Worm (Caenorhabditis elegans) whole organism, L1 larva: ENCODE results near the gene T23E7.2.

Source experiments
- C04F5.9 ChIP-seq: sonication (generic microtip); optimal IDR thresholded peaks from 2 replicates; lab custom pipeline; 2016; ENCODE audit warnings: missing genetic modification characterization, missing compliant biosample characterization
- C16A3.4 ChIP-seq: fragments of 150-350 bp; optimal IDR thresholded peaks from 2 replicates; lab custom pipeline; 2014; ENCODE audit warnings: missing biosample characterization, missing genetic modification characterization
- aha-1 ChIP-seq: fragments of 150-350 bp; optimal IDR thresholded peaks from 2 replicates; lab custom pipeline; 2014; ENCODE audit warnings: missing biosample characterization, missing genetic modification characterization
- alr-1 ChIP-seq: fragments of 200-800 bp; sonication (Bioruptor generic); optimal IDR thresholded peaks from 2 replicates; lab custom pipeline; 2018; ENCODE audit warnings: borderline replicate concordance, mild to moderate bottlenecking, missing genetic modification characterization, missing compliant biosample characterization
- aly-2 ChIP-seq: fragments of 150-350 bp; optimal IDR thresholded peaks from 2 replicates; lab custom pipeline; 2014; ENCODE audit warnings: missing biosample characterization, missing genetic modification characterization
- blmp-1 ChIP-seq: fragments of 150-350 bp; optimal IDR thresholded peaks from 2 replicates; lab custom pipeline; 2014; ENCODE audit warnings: missing biosample characterization, missing genetic modification characterization
- ceh-8 ChIP-seq: fragments of 200-800 bp; sonication (Bioruptor generic); optimal IDR thresholded peaks from 2 replicates; lab custom pipeline; 2018; ENCODE audit warnings: mild to moderate bottlenecking, missing genetic modification characterization, moderate library complexity, missing compliant biosample characterization
- ceh-82 ChIP-seq, 3 experiments: fragments of 150-350 bp in 1 of 3; sonication (generic microtip) in 2 of 3; optimal IDR thresholded peaks; 2 replicates each; lab custom pipeline; 2014 to 2017; ENCODE audit warnings: missing biosample characterization in 3 of 3, missing genetic modification characterization in 3 of 3
- ceh-88 ChIP-seq: fragments of 200-800 bp; sonication (Bioruptor generic); IDR thresholded peaks from 2 replicates; pipeline ENCODE4 v1.3.6; 2022; ENCODE audit warnings: missing genetic modification characterization, missing compliant biosample characterization
- dpl-1 ChIP-seq, 3 experiments: fragments of 150-350 bp in 2 of 3; sonication (generic microtip) in 1 of 3; optimal IDR thresholded peaks; 2 replicates each; lab custom pipeline; 2014 to 2017; ENCODE audit warnings: missing biosample characterization in 3 of 3, missing genetic modification characterization in 3 of 3, missing genetic modification reagents in 3 of 3
- dsc-1 ChIP-seq: sonication (generic microtip); optimal IDR thresholded peaks from 2 replicates; lab custom pipeline; 2016; ENCODE audit warnings: mild to moderate bottlenecking, missing genetic modification characterization, missing compliant biosample characterization
- efl-1 ChIP-seq, 4 experiments: fragments of 150-350 bp; optimal IDR thresholded peaks in 3 of 4; peaks in 1 of 4; 1 replicate in 1 of 4; 2 replicates in 3 of 4; lab custom pipeline; 2014; ENCODE audit warnings: missing biosample characterization in 2 of 4, missing genetic modification characterization in 2 of 4, missing genetic modification reagents in 2 of 4
- egl-13 ChIP-seq: sonication (generic microtip); optimal IDR thresholded peaks from 2 replicates; lab custom pipeline; 2016; ENCODE audit warnings: missing genotype, missing genetic modification reagents, missing genetic modification characterization, missing compliant biosample characterization
- egl-27 ChIP-seq, 2 experiments: fragments of 150-350 bp in 1 of 2; sonication (generic microtip); optimal IDR thresholded peaks; 3 replicates each; lab custom pipeline; 2017 to 2018; ENCODE audit warnings: missing biosample characterization in 2 of 2, missing genetic modification characterization in 2 of 2, missing genetic modification reagents in 2 of 2
- elt-2 ChIP-seq: sonication (generic microtip); optimal IDR thresholded peaks from 2 replicates; lab custom pipeline; 2016; ENCODE audit warnings: missing genetic modification characterization, mild to moderate bottlenecking, inconsistent platforms, missing compliant biosample characterization, missing genetic modification reagents
- elt-3 ChIP-seq, 6 experiments: fragments of 150-350 bp in 1 of 6; sonication (generic microtip); optimal IDR thresholded peaks; 2 replicates each; lab custom pipeline; 2017 to 2018; ENCODE audit warnings: missing biosample characterization in 6 of 6, missing genetic modification characterization in 6 of 6, inconsistent platforms in 1 of 6
- ets-5 ChIP-seq: fragments of 200-800 bp; sonication (Bioruptor generic); IDR thresholded peaks from 2 replicates; pipeline ENCODE4 v1.3.6; 2022; ENCODE audit warnings: missing genetic modification characterization, missing compliant biosample characterization
- fkh-10 ChIP-seq: sonication (generic microtip); optimal IDR thresholded peaks from 2 replicates; lab custom pipeline; 2017; ENCODE audit warnings: missing biosample characterization, missing genetic modification reagents, missing genetic modification characterization
- fkh-4 ChIP-seq: sonication (generic microtip); optimal IDR thresholded peaks from 2 replicates; lab custom pipeline; 2016; ENCODE audit warnings: missing compliant biosample characterization, missing genetic modification characterization, borderline replicate concordance
- fos-1 ChIP-seq: fragments of 150-350 bp; optimal IDR thresholded peaks from 2 replicates; lab custom pipeline; 2014; ENCODE audit warnings: missing biosample characterization, missing genetic modification characterization
- grh-1 ChIP-seq: fragments of 200-800 bp; sonication (Bioruptor generic); IDR thresholded peaks from 2 replicates; pipeline ENCODE4 v1.3.6; 2022; ENCODE audit warnings: missing genetic modification reagents, missing genetic modification characterization, missing compliant biosample characterization
- hpl-2 ChIP-seq: fragments of 150-350 bp; optimal IDR thresholded peaks from 2 replicates; lab custom pipeline; 2014; ENCODE audit warnings: missing biosample characterization, missing genetic modification reagents, missing genetic modification characterization
- irx-1 ChIP-seq: sonication (generic microtip); optimal IDR thresholded peaks from 2 replicates; lab custom pipeline; 2016; ENCODE audit warnings: missing genetic modification characterization, missing compliant biosample characterization
- jun-1 ChIP-seq: fragments of 150-350 bp; optimal IDR thresholded peaks from 2 replicates; lab custom pipeline; 2014; ENCODE audit warnings: missing biosample characterization, missing genetic modification reagents, missing genetic modification characterization
- lin-13 ChIP-seq: fragments of 150-350 bp; optimal IDR thresholded peaks from 2 replicates; lab custom pipeline; 2014; ENCODE audit warnings: missing biosample characterization, missing genetic modification reagents, missing genetic modification characterization
- lin-14 ChIP-seq: fragments of 200-800 bp; sonication (Bioruptor generic); optimal IDR thresholded peaks from 2 replicates; lab custom pipeline; 2018; ENCODE audit warnings: mild to moderate bottlenecking, missing genetic modification characterization, moderate library complexity, missing compliant biosample characterization
- lin-15B ChIP-seq: fragments of 150-350 bp; sonication (generic microtip); optimal IDR thresholded peaks from 3 replicates; lab custom pipeline; 2014; ENCODE audit warnings: missing biosample characterization, missing genetic modification characterization
- lin-39 ChIP-seq: fragments of 150-350 bp; optimal IDR thresholded peaks from 2 replicates; lab custom pipeline; 2014; ENCODE audit warnings: missing biosample characterization, missing genetic modification reagents, missing genetic modification characterization
- lir-3 ChIP-seq: sonication (generic microtip); optimal IDR thresholded peaks from 2 replicates; lab custom pipeline; 2016; ENCODE audit warnings: mild to moderate bottlenecking, missing genetic modification characterization, moderate library complexity, missing compliant biosample characterization; ENCODE audit not compliant: poor library complexity
- lsy-2 ChIP-seq, 2 experiments: fragments of 150-350 bp; optimal IDR thresholded peaks; 2 replicates each; lab custom pipeline; 2014; ENCODE audit warnings: missing biosample characterization in 2 of 2, missing genetic modification characterization in 2 of 2
- mab-9 ChIP-seq: fragments of 200-800 bp; sonication (Bioruptor generic); IDR thresholded peaks from 2 replicates; pipeline ENCODE4 v1.3.6; 2022; ENCODE audit warnings: missing genetic modification reagents, missing genetic modification characterization, missing compliant biosample characterization
- mdl-1 ChIP-seq, 2 experiments: fragments of 150-350 bp; optimal IDR thresholded peaks; 2 replicates each; lab custom pipeline; 2014 to 2017; ENCODE audit warnings: missing biosample characterization in 2 of 2, missing genetic modification characterization in 2 of 2, inconsistent platforms in 1 of 2
- mef-2 ChIP-seq: fragments of 150-350 bp; optimal IDR thresholded peaks from 2 replicates; lab custom pipeline; 2014; ENCODE audit warnings: missing biosample characterization, missing genetic modification characterization
- nhr-11 ChIP-seq: fragments of 150-350 bp; optimal IDR thresholded peaks from 2 replicates; lab custom pipeline; 2014; ENCODE audit warnings: missing biosample characterization, missing genetic modification characterization
- nhr-12 ChIP-seq: sonication (generic microtip); optimal IDR thresholded peaks from 2 replicates; lab custom pipeline; 2017; ENCODE audit warnings: missing biosample characterization, missing genetic modification characterization
- nhr-20 ChIP-seq: sonication (generic microtip); optimal IDR thresholded peaks from 2 replicates; lab custom pipeline; 2016; ENCODE audit warnings: mild to moderate bottlenecking, missing genetic modification characterization, missing compliant biosample characterization
- nhr-28 ChIP-seq: fragments of 150-350 bp; optimal IDR thresholded peaks from 2 replicates; lab custom pipeline; 2014; ENCODE audit warnings: missing biosample characterization, missing genetic modification characterization
- nhr-47 ChIP-seq: sonication (generic microtip); optimal IDR thresholded peaks from 2 replicates; lab custom pipeline; 2016; ENCODE audit warnings: mild to moderate bottlenecking, missing genetic modification characterization, moderate library complexity, missing compliant biosample characterization
- nhr-85 ChIP-seq: sonication (generic microtip); peaks from one replicate; lab custom pipeline; 2016; ENCODE audit warnings: missing genetic modification characterization, inconsistent platforms, missing compliant biosample characterization
- nhr-90 ChIP-seq: sonication (generic microtip); optimal IDR thresholded peaks from 2 replicates; lab custom pipeline; 2016; ENCODE audit warnings: mild to moderate bottlenecking, missing genetic modification characterization, missing compliant biosample characterization; ENCODE audit not compliant: poor library complexity
- snpc-4 ChIP-seq: fragments of 150-350 bp; optimal IDR thresholded peaks from 2 replicates; lab custom pipeline; 2014; ENCODE audit warnings: missing biosample characterization, missing genetic modification characterization
- snu-23 ChIP-seq: sonication (generic microtip); optimal IDR thresholded peaks from 2 replicates; lab custom pipeline; 2016; ENCODE audit warnings: missing genetic modification characterization, missing compliant biosample characterization
- sox-4 ChIP-seq: sonication (generic microtip); optimal IDR thresholded peaks from 2 replicates; lab custom pipeline; 2016; ENCODE audit warnings: missing genetic modification characterization, missing compliant biosample characterization
- swsn-7 ChIP-seq: sonication (generic microtip); optimal IDR thresholded peaks from 2 replicates; lab custom pipeline; 2016; ENCODE audit warnings: missing genetic modification characterization, missing compliant biosample characterization
- tlp-1 ChIP-seq: fragments of 150-350 bp; optimal IDR thresholded peaks from 2 replicates; lab custom pipeline; 2014; ENCODE audit warnings: missing biosample characterization, missing genetic modification characterization
- unc-30 ChIP-seq: sonication (generic microtip); optimal IDR thresholded peaks from 2 replicates; lab custom pipeline; 2017; ENCODE audit warnings: missing biosample characterization, missing genetic modification characterization
- unc-98 ChIP-seq: fragments of 200-800 bp; sonication (Bioruptor generic); IDR thresholded peaks from 2 replicates; pipeline ENCODE4 v1.3.6; 2022; ENCODE audit warnings: missing genetic modification characterization, missing compliant biosample characterization
- vab-15 ChIP-seq: sonication (generic microtip); optimal IDR thresholded peaks from 2 replicates; lab custom pipeline; 2017; ENCODE audit warnings: missing genotype, mild to moderate bottlenecking, missing genetic modification characterization, missing compliant biosample characterization
- zag-1 ChIP-seq: fragments of 150-350 bp; optimal IDR thresholded peaks from 2 replicates; lab custom pipeline; 2014; ENCODE audit warnings: missing biosample characterization, missing genetic modification characterization
- zip-4 ChIP-seq: fragments of 200-800 bp; sonication (Bioruptor generic); optimal IDR thresholded peaks from 2 replicates; lab custom pipeline; 2018; ENCODE audit warnings: mild to moderate bottlenecking, missing genetic modification characterization, moderate library complexity, missing compliant biosample characterization

Gene T23E7.2

ce11 chrX:17633166-17633565 lies 37.7 kb upstream of the T23E7.2 start (continued):
- TF ChIP-seq zag-1 (tag; lab: Kevin White, UChicago) (no peak), aha-1 (tag; lab: Kevin White, UChicago) (no peak), C16A3.4 (peak; percentile 9), ets-5 (no peak), zip-4 (GFP tag; lab: Kevin White, UChicago) (no peak), nhr-12 (tag; lab: Kevin White, UChicago) (no peak), mef-2 (tag; lab: Kevin White, UChicago) (no peak), fos-1 (tag; lab: Kevin White, UChicago) (no peak), swsn-7 (tag; lab: Kevin White, UChicago) (peak; percentile 12), aly-2 (tag; lab: Kevin White, UChicago) (no peak), mab-9 (GFP tag; lab: Robert Waterston, UW) (no peak), unc-98 (GFP tag; lab: Robert Waterston, UW) (no peak), ceh-8 (GFP tag; lab: Kevin White, UChicago) (no peak), fkh-10 (GFP tag; lab: Kevin White, UChicago) (no peak), fkh-4 (no peak), mdl-1 (tag; optimal IDR thresholded peaks at IDR 0.05; lab: Kevin White, UChicago) (peak in 1 of 2 experiments; percentile 91), unc-30 (no peak), lir-3 (no peak), elt-3 (tag; optimal IDR thresholded peaks at IDR 0.05; lab: Kevin White, UChicago) (peak in 4 of 6 experiments; percentile 6 to 26 (median 19)), dsc-1 (tag; lab: Kevin White, UChicago) (no peak), nhr-47 (tag; lab: Kevin White, UChicago) (peak; percentile 56), C04F5.9 (tag; lab: Kevin White, UChicago) (no peak), lin-15B (tag; lab: Kevin White, UChicago) (no peak), snu-23 (GFP tag; lab: Kevin White, UChicago) (peak; percentile 72), nhr-28 (tag; lab: Kevin White, UChicago) (no peak), nhr-11 (tag; lab: Kevin White, UChicago) (no peak), dpl-1 (GFP tag; optimal IDR thresholded peaks at IDR 0.05; lab: Kevin White, UChicago) (no peak), lin-14 (peak; percentile 93), nhr-85 (tag; lab: Kevin White, UChicago) (peak; percentile 86), vab-15 (tag; lab: Kevin White, UChicago) (no peak), alr-1 (tag; lab: Kevin White, UChicago) (no peak), lin-13 (GFP tag; lab: Kevin White, UChicago) (no peak), irx-1 (tag; lab: Kevin White, UChicago) (no peak), ceh-88 (GFP tag; lab: Robert Waterston, UW) (no peak), jun-1 (tag; lab: Kevin White, UChicago) (no peak), snpc-4 (tag; lab: Kevin White, UChicago) (no peak), egl-13 (tag; lab: Kevin White, UChicago) (no peak), tlp-1 (no peak), nhr-90 (tag; lab: Kevin White, UChicago) (peak; percentile 72)
- TF ChIP-seq, all 84 proteins: peak for 22

- no peak for TF ChIP-seq mef-2 (tag; lab: Kevin White, UChicago)
- peak; percentile 21 for TF ChIP-seq blmp-1 (tag; lab: Kevin White, UChicago)
- no peak for TF ChIP-seq aha-1 (tag; lab: Kevin White, UChicago)
- peak; percentile 4 for TF ChIP-seq nhr-20 (tag; lab: Kevin White, UChicago)
- peak in 3 of 6 experiments; percentile 4 to 37 (median 35) for TF ChIP-seq elt-3 (tag; optimal IDR thresholded peaks at IDR 0.05; lab: Kevin White, UChicago)
- TF ChIP-seq ceh-88 (GFP tag; lab: Robert Waterston, UW) = no peak
- TF ChIP-seq ceh-82 (tag; optimal IDR thresholded peaks at IDR 0.05; lab: Kevin White, UChicago) = no peak
- no peak for TF ChIP-seq C16A3.4
- TF ChIP-seq C04F5.9 (tag; lab: Kevin White, UChicago) = no peak
- no peak for TF ChIP-seq fkh-10 (GFP tag; lab: Kevin White, UChicago)
- no peak for TF ChIP-seq jun-1 (tag; lab: Kevin White, UChicago)
- no peak for TF ChIP-seq irx-1 (tag; lab: Kevin White, UChicago)
- no peak for TF ChIP-seq hpl-2 (GFP tag; lab: Kevin White, UChicago)
- TF ChIP-seq unc-98 (GFP tag; lab: Robert Waterston, UW) = no peak
- no peak for TF ChIP-seq fkh-4
- no peak for TF ChIP-seq egl-27 (tag; optimal IDR thresholded peaks at IDR 0.05; lab: Kevin White, UChicago)
- TF ChIP-seq sox-4 = no peak
- TF ChIP-seq elt-2 (tag; lab: Kevin White, UChicago) = no peak
- no peak for TF ChIP-seq dsc-1 (tag; lab: Kevin White, UChicago)
- no peak for TF ChIP-seq lin-39
- no peak for TF ChIP-seq nhr-11 (tag; lab: Kevin White, UChicago)
- TF ChIP-seq lsy-2 (tag; optimal IDR thresholded peaks at IDR 0.05; lab: Kevin White, UChicago) = peak in 1 of 2 experiments; percentile 9
- TF ChIP-seq grh-1 (GFP tag; lab: Robert Waterston, UW) = no peak
- no peak for TF ChIP-seq zip-4 (GFP tag; lab: Kevin White, UChicago)
- no peak for TF ChIP-seq efl-1 (optimal IDR thresholded peaks at IDR 0.05; lab: Kevin White, UChicago)
- peak in 1 of 2 experiments; percentile 75 for TF ChIP-seq efl-1 (GFP tag; optimal IDR thresholded peaks at IDR 0.05 in 1 of 2; lab: Kevin White, UChicago)
Measured at ce11 chrX:17634245-17634644, 36.6 kb upstream of the T23E7.2 start.
